Worm (Caenorhabditis elegans) whole organism, mixed stage, embryonic: ENCODE data around the gene srg-59.

Experiments used
- M03D4.4 ChIP-seq: sonication (generic microtip); optimal IDR thresholded peaks from 2 replicates; lab custom pipeline; 2017; ENCODE audit warnings: mild to moderate bottlenecking, missing genetic modification characterization, missing compliant biosample characterization
- bed-3 ChIP-seq: fragments of 200-800 bp; sonication (Bioruptor generic); optimal IDR thresholded peaks from 3 replicates; lab custom pipeline; 2018; ENCODE audit warnings: mild to moderate bottlenecking, missing genetic modification characterization, moderate library complexity, missing compliant biosample characterization
- blmp-1 ChIP-seq: fragments of 150-350 bp; optimal IDR thresholded peaks from 2 replicates; lab custom pipeline; 2014; ENCODE audit warnings: missing biosample characterization, missing genetic modification characterization
- ceh-39 ChIP-seq: fragments of 150-350 bp; optimal IDR thresholded peaks from 2 replicates; lab custom pipeline; 2014; ENCODE audit warnings: missing biosample characterization, missing genetic modification characterization
- ceh-43 ChIP-seq: fragments of 200-800 bp; sonication (Bioruptor generic); optimal IDR thresholded peaks from 2 replicates; lab custom pipeline; 2018; ENCODE audit warnings: mild to moderate bottlenecking, missing genetic modification characterization, moderate library complexity, missing compliant biosample characterization
- ceh-83 ChIP-seq: fragments of 200-800 bp; sonication (Bioruptor generic); optimal IDR thresholded peaks from 2 replicates; lab custom pipeline; 2018; ENCODE audit warnings: mild to moderate bottlenecking, missing genetic modification characterization, missing compliant biosample characterization
- ces-1 ChIP-seq: fragments of 150-350 bp; optimal IDR thresholded peaks from 2 replicates; lab custom pipeline; 2014; ENCODE audit warnings: missing biosample characterization, missing genetic modification reagents, missing genetic modification characterization
- cnd-1 ChIP-seq: fragments of 200-800 bp; sonication (Bioruptor generic); optimal IDR thresholded peaks from 2 replicates; lab custom pipeline; 2018; ENCODE audit warnings: mild to moderate bottlenecking, missing genetic modification characterization, missing compliant biosample characterization
- drap-1 ChIP-seq: fragments of 200-800 bp; sonication (Bioruptor generic); optimal IDR thresholded peaks from 3 replicates; lab custom pipeline; 2018; ENCODE audit warnings: mild to moderate bottlenecking, missing genetic modification characterization, missing compliant biosample characterization
- elt-1 ChIP-seq: sonication (generic microtip); optimal IDR thresholded peaks from 2 replicates; lab custom pipeline; 2017; ENCODE audit warnings: missing genetic modification characterization, mild to moderate bottlenecking, missing compliant biosample characterization, antibody characterized with exemption, moderate library complexity, borderline replicate concordance; ENCODE audit not compliant: insufficient read depth
- elt-3 ChIP-seq: fragments of 150-350 bp; optimal IDR thresholded peaks from 2 replicates; lab custom pipeline; 2014; ENCODE audit warnings: missing biosample characterization, missing genetic modification characterization
- flh-1 ChIP-seq: fragments of 200-800 bp; sonication (Bioruptor generic); optimal IDR thresholded peaks from 2 replicates; lab custom pipeline; 2018; ENCODE audit warnings: mild to moderate bottlenecking, missing genetic modification characterization, moderate library complexity, missing compliant biosample characterization
- ham-2 ChIP-seq: fragments of 200-800 bp; sonication (Bioruptor generic); optimal IDR thresholded peaks from 2 replicates; lab custom pipeline; 2018; ENCODE audit warnings: mild to moderate bottlenecking, missing genetic modification characterization, missing compliant biosample characterization
- hlh-1 ChIP-seq: fragments of 150-350 bp; optimal IDR thresholded peaks from 2 replicates; lab custom pipeline; 2014; ENCODE audit warnings: missing biosample characterization, missing genetic modification reagents, missing genetic modification characterization
- lin-32 ChIP-seq: fragments of 200-800 bp; sonication (Bioruptor generic); optimal IDR thresholded peaks from 2 replicates; lab custom pipeline; 2018; ENCODE audit warnings: mild to moderate bottlenecking, missing genetic modification characterization, missing compliant biosample characterization
- mab-5 ChIP-seq: fragments of 150-350 bp; optimal IDR thresholded peaks from 2 replicates; lab custom pipeline; 2014; ENCODE audit warnings: missing biosample characterization, missing genetic modification characterization
- mep-1 ChIP-seq: fragments of 150-350 bp; optimal IDR thresholded peaks from 2 replicates; lab custom pipeline; 2017; ENCODE audit warnings: missing biosample characterization, missing genetic modification reagents, missing genetic modification characterization, inconsistent platforms
- nhr-12 ChIP-seq: fragments of 150-350 bp; optimal IDR thresholded peaks from 2 replicates; lab custom pipeline; 2014; ENCODE audit warnings: missing biosample characterization, missing genetic modification characterization
- nhr-2 ChIP-seq: fragments of 150-350 bp; optimal IDR thresholded peaks from 2 replicates; lab custom pipeline; 2014; ENCODE audit warnings: missing biosample characterization, missing genetic modification characterization
- nhr-237 ChIP-seq: fragments of 150-350 bp; optimal IDR thresholded peaks from 2 replicates; lab custom pipeline; 2014; ENCODE audit warnings: missing biosample characterization, missing genetic modification characterization
- nhr-28 ChIP-seq: fragments of 150-350 bp; optimal IDR thresholded peaks from 2 replicates; lab custom pipeline; 2014; ENCODE audit warnings: missing biosample characterization, missing genetic modification characterization
- nhr-76 ChIP-seq: sonication (generic microtip); optimal IDR thresholded peaks from 2 replicates; lab custom pipeline; 2017; ENCODE audit warnings: missing biosample characterization, missing genetic modification characterization
- pha-4 ChIP-seq: fragments of 150-350 bp; optimal IDR thresholded peaks from 2 replicates; lab custom pipeline; 2018; ENCODE audit warnings: missing biosample characterization, missing genetic modification reagents, missing genetic modification characterization
- snpc-4 ChIP-seq: fragments of 150-350 bp; optimal IDR thresholded peaks from 2 replicates; lab custom pipeline; 2014; ENCODE audit warnings: missing biosample characterization, missing genetic modification characterization
- sptf-1 ChIP-seq: sonication (generic microtip); optimal IDR thresholded peaks from 2 replicates; lab custom pipeline; 2017; ENCODE audit warnings: mild to moderate bottlenecking, missing genetic modification characterization, moderate library complexity, missing compliant biosample characterization
- tbx-8 ChIP-seq: fragments of 200-800 bp; sonication (Bioruptor generic); optimal IDR thresholded peaks from 2 replicates; lab custom pipeline; 2018; ENCODE audit warnings: mild to moderate bottlenecking, missing genetic modification characterization, moderate library complexity, missing compliant biosample characterization
- unc-120 ChIP-seq: sonication (generic microtip); optimal IDR thresholded peaks from 2 replicates; lab custom pipeline; 2017; ENCODE audit warnings: missing genetic modification characterization, missing compliant biosample characterization; ENCODE audit not compliant: poor library complexity, severe bottlenecking
- unc-39 ChIP-seq: fragments of 150-350 bp; optimal IDR thresholded peaks from 2 replicates; lab custom pipeline; 2014; ENCODE audit warnings: missing biosample characterization, missing genetic modification characterization
- unc-62 ChIP-seq: fragments of 150-350 bp; optimal IDR thresholded peaks from 2 replicates; lab custom pipeline; 2014; ENCODE audit warnings: missing biosample characterization, missing genetic modification reagents, missing genetic modification characterization
- zip-8 ChIP-seq: fragments of 150-350 bp; optimal IDR thresholded peaks from 2 replicates; lab custom pipeline; 2014; ENCODE audit warnings: missing biosample characterization, missing genetic modification characterization

The srg-59 gene

DNA sequence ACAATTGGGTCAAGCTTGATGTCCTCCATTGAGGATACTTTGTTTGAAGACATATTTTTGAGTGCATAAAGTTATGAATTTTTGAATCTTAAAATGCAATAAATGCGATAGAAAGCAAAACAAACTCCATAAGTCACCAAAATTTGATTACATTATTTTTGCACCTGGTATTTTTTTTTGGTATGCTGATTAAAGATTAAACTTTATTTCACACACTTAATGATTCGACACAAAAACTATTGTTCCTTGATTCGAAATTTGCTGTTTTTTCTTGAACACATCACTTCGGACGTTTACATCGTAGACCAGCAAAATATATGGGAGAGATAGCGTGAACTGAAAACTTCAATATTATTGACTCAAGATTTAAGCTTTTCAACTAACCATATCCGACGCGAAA, 15.1 kb upstream of the srg-59 start, which contains the start of gene srg-61:
srg-61 (minus strand) TSS at position 101 of the 400 bp plus-strand sequence.
- TF ChIP-seq ham-2 (GFP tag; lab: Kevin White, UChicago) (no peak), elt-1 (tag; lab: Kevin White, UChicago) (no peak), M03D4.4 (tag; lab: Kevin White, UChicago) (no peak), blmp-1 (tag; lab: Kevin White, UChicago) (no peak), ceh-39 (tag; lab: Kevin White, UChicago) (no peak), bed-3 (GFP tag; lab: Kevin White, UChicago) (no peak), elt-3 (tag; lab: Kevin White, UChicago) (no peak), nhr-76 (tag; lab: Kevin White, UChicago) (no peak), ces-1 (no peak), tbx-8 (GFP tag; lab: Kevin White, UChicago) (no peak), hlh-1 (tag; lab: Kevin White, UChicago) (no peak), nhr-28 (tag; lab: Kevin White, UChicago) (no peak), mep-1 (no peak)

DNA sequence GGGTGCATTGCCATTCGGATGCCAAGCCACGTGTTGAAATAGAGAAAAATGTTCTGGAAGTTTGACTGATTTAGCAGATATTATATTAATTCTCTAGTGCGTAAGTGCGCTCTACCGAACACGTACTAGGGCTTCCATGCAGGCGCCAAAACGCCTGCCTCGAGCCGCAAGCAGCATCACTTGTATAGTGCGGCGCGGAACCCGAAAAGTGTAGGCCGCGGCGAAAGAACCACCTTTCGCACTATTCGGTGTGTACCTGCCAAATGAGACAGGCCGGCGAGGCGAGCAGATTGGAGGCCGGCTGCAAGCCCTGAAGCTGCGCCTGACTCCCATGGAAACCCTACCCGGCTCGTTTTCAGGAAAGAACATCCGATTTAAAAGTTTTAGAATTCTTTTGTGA, 14.5 kb upstream of the srg-59 start:
- no peak for TF ChIP-seq tbx-8 (GFP tag; lab: Kevin White, UChicago)

ce11 chrV:2738174-2738573, 13.0 kb upstream of the srg-59 start, which contains the start of gene srg-56:
Gene srg-56, minus strand, starts transcription at chrV:2738274.
- TF ChIP-seq tbx-8 (GFP tag; lab: Kevin White, UChicago) (no peak), bed-3 (GFP tag; lab: Kevin White, UChicago) (no peak), snpc-4 (tag; lab: Kevin White, UChicago) (no peak), lin-32 (no peak), sptf-1 (tag; lab: Kevin White, UChicago) (no peak), ceh-83 (GFP tag; lab: Kevin White, UChicago) (no peak), drap-1 (GFP tag; lab: Kevin White, UChicago) (no peak), mep-1 (no peak), unc-39 (tag; lab: Kevin White, UChicago) (no peak), ceh-39 (tag; lab: Kevin White, UChicago) (no peak), nhr-76 (tag; lab: Kevin White, UChicago) (no peak), nhr-12 (tag; lab: Kevin White, UChicago) (no peak), unc-120 (tag; lab: Kevin White, UChicago) (no peak), nhr-28 (tag; lab: Kevin White, UChicago) (no peak), ces-1 (no peak), cnd-1 (no peak), flh-1 (GFP tag; lab: Kevin White, UChicago) (no peak)
- TF ChIP-seq, all 35 proteins: peak for 0

- TF ChIP-seq pha-4 (tag; lab: Kevin White, UChicago) (no peak), mep-1 (no peak), ham-2 (GFP tag; lab: Kevin White, UChicago) (no peak), ceh-43 (no peak), hlh-1 (tag; lab: Kevin White, UChicago) (no peak), mab-5 (tag; lab: Kevin White, UChicago) (no peak), elt-1 (tag; lab: Kevin White, UChicago) (no peak), nhr-28 (tag; lab: Kevin White, UChicago) (no peak), nhr-76 (tag; lab: Kevin White, UChicago) (no peak), nhr-237 (tag; lab: Kevin White, UChicago) (no peak), zip-8 (no peak), ceh-83 (GFP tag; lab: Kevin White, UChicago) (no peak), unc-62 (GFP tag; lab: Kevin White, UChicago) (no peak), nhr-2 (no peak), bed-3 (GFP tag; lab: Kevin White, UChicago) (no peak), unc-39 (tag; lab: Kevin White, UChicago) (no peak), elt-3 (tag; lab: Kevin White, UChicago) (no peak)
- TF ChIP-seq, all 35 proteins: peak for 0
Measured at ce11 chrV:2734360-2734759, 9.2 kb upstream of the srg-59 start, which contains the start of gene srg-57. Gene srg-57, minus strand, starts transcription at chrV:2734460.
